Worm (Caenorhabditis elegans): Measurements from ENCODE around the gene csp-2.
"Not testable (repeated sequence)": the region's sequence is repeated elsewhere in the genome, so short reads cannot be mapped to it uniquely, and the experiment has no call there.

csp-2 gene

DNA sequence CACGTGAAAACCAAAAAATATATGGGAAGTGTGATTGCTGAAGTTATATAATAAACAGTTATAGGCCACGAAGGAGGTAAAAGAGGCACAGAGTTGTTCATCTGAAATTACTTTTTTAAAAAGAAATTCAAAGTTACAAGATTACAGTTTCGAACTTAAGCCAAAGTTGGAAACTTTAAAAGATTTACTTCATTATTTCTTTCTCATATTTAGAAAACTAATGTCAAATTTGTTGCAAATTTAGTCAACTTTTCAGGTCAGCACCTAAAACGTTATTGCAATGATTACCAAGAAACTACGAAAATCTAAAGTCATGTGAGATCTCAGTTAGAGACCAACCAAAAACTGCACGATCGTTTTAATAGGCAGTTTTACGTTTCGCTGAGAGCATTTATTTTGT lies 3.9 kb upstream of the csp-2 start, which contains the start of gene srv-25:
Gene srv-25 (minus strand): TSS at position 101 of the 400 bp plus-strand sequence.
- TF ChIP-seq F37B4.10 (GFP tag; IDR thresholded peaks at IDR 0.05): no peak
- TF ChIP-seq madf-3 (GFP tag; IDR thresholded peaks at IDR 0.05): no peak
- TF ChIP-seq mcd-1 (GFP tag; IDR thresholded peaks at IDR 0.05): no peak
- no peak for TF ChIP-seq ceh-100 (GFP tag; IDR thresholded peaks at IDR 0.05)
- TF ChIP-seq F10E7.11 (tag; optimal IDR thresholded peaks at IDR 0.05): no peak
- TF ChIP-seq F39B2.1 (GFP tag; IDR thresholded peaks at IDR 0.05): no peak
- TF ChIP-seq nhr-80 (tag; optimal IDR thresholded peaks at IDR 0.05): no peak
- no peak for TF ChIP-seq egrh-3 (GFP tag; IDR thresholded peaks at IDR 0.05)
- TF ChIP-seq bed-1 (GFP tag; IDR thresholded peaks at IDR 0.05): no peak
- no peak for TF ChIP-seq madf-6 (GFP tag; IDR thresholded peaks at IDR 0.05)
- no peak for TF ChIP-seq hmg-1.2 (GFP tag; IDR thresholded peaks at IDR 0.05)
- TF ChIP-seq K11D2.4 (GFP tag; IDR thresholded peaks at IDR 0.05): no peak
- TF ChIP-seq akir-1 (GFP tag; optimal IDR thresholded peaks at IDR 0.05): no peak
- no peak for TF ChIP-seq ztf-28 (GFP tag; IDR thresholded peaks at IDR 0.05)
- no peak for TF ChIP-seq ccch-3 (GFP tag; optimal IDR thresholded peaks at IDR 0.05)
- TF ChIP-seq dox-1 (GFP tag; IDR thresholded peaks at IDR 0.05): no peak

DNA sequence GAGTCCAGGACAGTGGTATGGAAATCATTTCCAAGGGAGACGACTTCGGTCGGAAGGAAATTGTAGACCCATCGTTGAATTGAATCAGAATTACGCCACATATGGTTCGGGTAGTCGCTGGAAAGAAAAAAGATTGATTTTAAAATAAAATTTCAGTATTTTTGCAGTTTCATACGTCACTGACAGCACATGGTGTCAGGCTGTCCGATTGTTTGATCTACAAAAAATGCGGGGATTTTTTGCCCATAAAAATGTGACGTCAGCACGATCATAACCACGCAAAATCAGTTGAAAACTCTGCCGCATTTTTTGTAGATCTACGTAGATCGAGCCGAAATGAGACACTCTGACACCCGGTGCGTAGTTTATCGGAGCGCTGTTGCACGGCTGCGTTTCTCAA lies 9.8 kb downstream of the csp-2 start, which contains the start of gene Y73B6BL.12:
Gene Y73B6BL.12 (minus strand): TSS at position 101 of the 400 bp plus-strand sequence.
- not testable (repeated sequence) for TF ChIP-seq C06A6.2 (GFP tag; conservative IDR thresholded peaks at IDR 0.05); lin-35 (GFP tag; optimal IDR thresholded peaks at IDR 0.05); fkh-3 (tag; optimal IDR thresholded peaks at IDR 0.05)

DNA sequence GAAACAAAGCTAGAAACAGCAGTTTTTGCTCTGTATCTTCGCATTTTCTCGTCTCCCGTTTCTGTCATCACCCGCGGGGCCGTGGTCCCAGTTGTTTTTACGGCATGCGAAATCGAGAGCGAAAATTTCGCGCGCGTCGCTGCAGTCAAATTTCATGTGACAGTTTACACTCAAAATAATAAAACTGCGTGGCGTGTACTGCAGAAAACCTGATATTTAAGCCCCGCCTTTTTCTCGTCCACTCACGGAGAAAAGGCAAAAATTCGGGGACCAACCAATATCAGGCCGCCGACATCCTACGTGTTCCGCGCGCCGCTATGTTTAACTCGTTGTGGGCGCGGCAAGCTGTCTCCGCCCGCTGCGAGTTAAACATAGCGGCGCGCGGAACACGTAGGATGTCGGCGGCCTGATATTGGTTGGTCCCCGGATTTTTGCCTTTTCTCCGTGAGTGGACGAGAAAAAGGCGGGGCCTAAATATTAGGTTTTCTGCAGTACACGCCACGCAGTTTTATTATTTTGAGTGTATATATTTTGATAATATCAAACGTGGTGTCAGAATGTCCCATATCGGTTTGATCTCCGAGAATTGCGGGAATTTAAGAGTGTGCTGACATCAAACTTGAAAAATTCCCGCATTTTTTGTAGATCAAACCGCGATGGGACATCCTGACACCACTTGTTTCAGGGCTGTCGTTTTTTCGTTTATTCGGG lies 12.9 kb downstream of the csp-2 start:
- peak; percentile 51; the same call in 1 of the 2 replicates for TF ChIP-seq madf-6 (GFP tag; IDR thresholded peaks at IDR 0.05)
- peak; percentile 8 for TF ChIP-seq snpc-4 (GFP tag; optimal IDR thresholded peaks at IDR 0.05)
- peak in 3 of 4 experiments; percentile 47 to 93 (median 85) for TF ChIP-seq snpc-4 (tag; optimal IDR thresholded peaks at IDR 0.05)
- TF ChIP-seq ztf-6 (GFP tag; IDR thresholded peaks at IDR 0.05): 0 out of 2 replicates have a peak, but pooled peaks have one; percentile 8
- 0 out of 2 replicates have a peak, but pooled peaks have one; percentile 2 for TF ChIP-seq madf-8 (GFP tag; conservative IDR thresholded peaks at IDR 0.05)
- peak; percentile 50 for TF ChIP-seq hmg-1.2 (GFP tag; IDR thresholded peaks at IDR 0.05)
- peak; percentile 41 for TF ChIP-seq snpc-1.1 (tag; optimal IDR thresholded peaks at IDR 0.05; ENCODE audit: insufficient read depth)

DNA sequence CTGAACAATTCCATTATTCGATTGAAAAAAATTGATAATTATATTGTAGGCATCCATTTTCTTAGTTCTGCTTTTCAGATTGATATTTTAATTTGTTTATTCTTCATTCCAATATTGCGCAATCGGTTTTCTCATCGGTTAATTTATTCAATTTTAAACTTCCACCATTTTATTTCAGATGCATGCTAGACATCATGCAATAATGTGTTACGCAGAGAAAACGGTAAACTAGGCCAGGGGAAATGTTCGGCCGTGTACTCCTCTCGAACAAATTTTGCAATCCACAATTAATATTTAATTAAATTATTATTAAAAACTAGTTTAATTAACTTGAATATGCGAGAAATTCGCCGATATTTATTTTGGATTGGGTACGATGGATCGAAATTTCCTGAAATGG lies 14.1 kb downstream of the csp-2 start, which contains the start of gene Y73B6BL.29:
Gene Y73B6BL.29 (plus strand): TSS at position 263 of the 400 bp plus-strand sequence.
- TF ChIP-seq gei-17 (GFP tag; optimal IDR thresholded peaks at IDR 0.05) (peak; percentile 7), hrde-1 (tag; optimal IDR thresholded peaks at IDR 0.05; ENCODE audit: borderline replicate concordance) (no peak), mel-28 (tag; optimal IDR thresholded peaks at IDR 0.05; ENCODE audit: borderline replicate concordance) (no peak), mxl-1 (tag; optimal IDR thresholded peaks at IDR 0.05) (no peak), lin-54 (GFP tag; optimal IDR thresholded peaks at IDR 0.05) (peak; percentile 94), ccch-3 (GFP tag; optimal IDR thresholded peaks at IDR 0.05) (peak; percentile 58), xnd-1 (tag; optimal IDR thresholded peaks at IDR 0.05) (no peak), B0019.2 (GFP tag; conservative IDR thresholded peaks at IDR 0.05) (0 out of 2 replicates have a peak, but pooled peaks have one; percentile 26), nhr-27 (tag; optimal IDR thresholded peaks at IDR 0.05) (no peak), Y95B8A.8 (GFP tag; IDR thresholded peaks at IDR 0.05) (no peak), rec-8 (tag; optimal IDR thresholded peaks at IDR 0.05) (peak; percentile 69 to 87), aptf-3 (GFP tag; IDR thresholded peaks at IDR 0.05) (no peak), K12H6.12 (tag; optimal IDR thresholded peaks at IDR 0.05) (peak; percentile 90), repo-1 (tag; optimal IDR thresholded peaks at IDR 0.05) (peak; percentile 35), nhr-179 (tag; optimal IDR thresholded peaks at IDR 0.05) (no peak), him-1 (tag; optimal IDR thresholded peaks at IDR 0.05) (peak; percentile 45), Y67H2A.10 (GFP tag; conservative IDR thresholded peaks at IDR 0.05) (no peak), nhr-80 (tag; optimal IDR thresholded peaks at IDR 0.05) (no peak), Y53G8AR.9 (GFP tag; conservative IDR thresholded peaks at IDR 0.05) (peak; percentile 84), ZK185.1 (tag; optimal IDR thresholded peaks at IDR 0.05; ENCODE audit: poor library complexity, severe bottlenecking) (peak; percentile 97)
